Worm (Caenorhabditis elegans) whole organism, L3 larva: ENCODE data around the gene ifbp-1.

Source experiments
- R02D3.7 ChIP-seq: fragments of 150-350 bp; optimal IDR thresholded peaks from 2 replicates; lab custom pipeline; 2014; ENCODE audit warnings: missing biosample characterization, missing genetic modification characterization
- aly-2 ChIP-seq: fragments of 150-350 bp; optimal IDR thresholded peaks from 2 replicates; lab custom pipeline; 2014; ENCODE audit warnings: missing biosample characterization, missing genetic modification characterization
- ceh-28 ChIP-seq: fragments of 150-350 bp; optimal IDR thresholded peaks from 2 replicates; lab custom pipeline; 2014; ENCODE audit warnings: missing biosample characterization, missing genetic modification reagents, missing genetic modification characterization
- ceh-9 ChIP-seq: sonication (generic microtip); optimal IDR thresholded peaks from 2 replicates; lab custom pipeline; 2018; ENCODE audit warnings: missing biosample characterization, missing genetic modification characterization
- daf-12 ChIP-seq: fragments of 150-350 bp; optimal IDR thresholded peaks from 2 replicates; lab custom pipeline; 2014; ENCODE audit warnings: missing biosample characterization, missing genetic modification reagents, missing genetic modification characterization
- egl-27 ChIP-seq: sonication (generic microtip); optimal IDR thresholded peaks from 4 replicates; lab custom pipeline; 2017; ENCODE audit warnings: missing biosample characterization, missing genetic modification reagents, missing genetic modification characterization
- egl-5 ChIP-seq: fragments of 150-350 bp; optimal IDR thresholded peaks from 2 replicates; lab custom pipeline; 2017; ENCODE audit warnings: missing biosample characterization, missing genetic modification reagents, missing genetic modification characterization, inconsistent platforms
- elt-1 ChIP-seq: fragments of 150-350 bp; optimal IDR thresholded peaks from 2 replicates; lab custom pipeline; 2014; ENCODE audit warnings: missing biosample characterization, missing genetic modification characterization
- elt-3 ChIP-seq, 3 experiments: fragments of 150-350 bp in 1 of 3; sonication (generic microtip) in 2 of 3; optimal IDR thresholded peaks; 2 replicates in 2 of 3; 4 replicates in 1 of 3; lab custom pipeline; 2014 to 2017; ENCODE audit warnings: missing biosample characterization in 3 of 3, missing genetic modification characterization in 3 of 3
- eor-1 ChIP-seq, 2 experiments: fragments of 150-350 bp; optimal IDR thresholded peaks; 2 replicates each; lab custom pipeline; 2014 to 2018; ENCODE audit warnings: missing biosample characterization in 2 of 2, missing genetic modification characterization in 2 of 2
- fkh-10 ChIP-seq: sonication (generic microtip); optimal IDR thresholded peaks from 2 replicates; lab custom pipeline; 2017; ENCODE audit warnings: missing biosample characterization, missing genetic modification reagents, missing genetic modification characterization
- hmg-11 ChIP-seq: sonication (generic microtip); optimal IDR thresholded peaks from 2 replicates; lab custom pipeline; 2016; ENCODE audit warnings: missing genetic modification characterization, missing compliant biosample characterization
- jun-1 ChIP-seq: fragments of 150-350 bp; optimal IDR thresholded peaks from 2 replicates; lab custom pipeline; 2014; ENCODE audit warnings: missing biosample characterization, missing genetic modification reagents, missing genetic modification characterization
- lin-15B ChIP-seq: fragments of 150-350 bp; optimal IDR thresholded peaks from 2 replicates; lab custom pipeline; 2014; ENCODE audit warnings: missing biosample characterization, missing genetic modification characterization
- lin-39 ChIP-seq: fragments of 150-350 bp; optimal IDR thresholded peaks from 2 replicates; lab custom pipeline; 2018; ENCODE audit warnings: missing biosample characterization, missing genetic modification reagents, missing genetic modification characterization
- lsy-12 ChIP-seq: sonication (generic microtip); optimal IDR thresholded peaks from 2 replicates; lab custom pipeline; 2016; ENCODE audit warnings: mild to moderate bottlenecking, missing genetic modification characterization, missing compliant biosample characterization
- mdl-1 ChIP-seq: fragments of 150-350 bp; optimal IDR thresholded peaks from 2 replicates; lab custom pipeline; 2014; ENCODE audit warnings: missing biosample characterization, missing genetic modification characterization
- mml-1 ChIP-seq: fragments of 150-350 bp; sonication (generic microtip); optimal IDR thresholded peaks from 3 replicates; lab custom pipeline; 2014; ENCODE audit warnings: missing biosample characterization, missing genetic modification characterization
- nfya-1 ChIP-seq: sonication (generic microtip); optimal IDR thresholded peaks from 2 replicates; lab custom pipeline; 2017; ENCODE audit warnings: missing genetic modification characterization, mild to moderate bottlenecking, missing compliant biosample characterization, antibody characterized with exemption, moderate library complexity; ENCODE audit not compliant: insufficient read depth
- nhr-23 ChIP-seq: fragments of 150-350 bp; optimal IDR thresholded peaks from 2 replicates; lab custom pipeline; 2014; ENCODE audit warnings: missing biosample characterization, missing genetic modification reagents, missing genetic modification characterization
- nhr-237 ChIP-seq: fragments of 150-350 bp; optimal IDR thresholded peaks from 2 replicates; lab custom pipeline; 2014; ENCODE audit warnings: missing biosample characterization, missing genetic modification characterization
- nhr-25 ChIP-seq: sonication (generic microtip); optimal IDR thresholded peaks from 2 replicates; lab custom pipeline; 2017; ENCODE audit warnings: missing biosample characterization, missing genetic modification characterization
- nhr-28 ChIP-seq: fragments of 150-350 bp; optimal IDR thresholded peaks from 2 replicates; lab custom pipeline; 2014; ENCODE audit warnings: missing biosample characterization, missing genetic modification characterization
- nhr-43 ChIP-seq: sonication (generic microtip); optimal IDR thresholded peaks from 2 replicates; lab custom pipeline; 2016; ENCODE audit warnings: mild to moderate bottlenecking, missing genetic modification characterization, missing compliant biosample characterization; ENCODE audit not compliant: poor library complexity, severe bottlenecking
- nhr-67 ChIP-seq: fragments of 150-350 bp; optimal IDR thresholded peaks from 2 replicates; lab custom pipeline; 2014; ENCODE audit warnings: missing biosample characterization, missing genetic modification characterization
- nhr-76 ChIP-seq: fragments of 150-350 bp; sonication (generic microtip); optimal IDR thresholded peaks from 5 replicates; lab custom pipeline; 2014; ENCODE audit warnings: missing biosample characterization, missing genetic modification characterization
- nhr-77 ChIP-seq: fragments of 150-350 bp; optimal IDR thresholded peaks from 2 replicates; lab custom pipeline; 2014; ENCODE audit warnings: missing biosample characterization, missing genetic modification characterization
- pqm-1 ChIP-seq: fragments of 150-350 bp; optimal IDR thresholded peaks from 2 replicates; lab custom pipeline; 2017; ENCODE audit warnings: missing biosample characterization, missing genetic modification characterization, inconsistent platforms
- sea-2 ChIP-seq: fragments of 150-350 bp; sonication (generic microtip); optimal IDR thresholded peaks from 4 replicates; lab custom pipeline; 2014; ENCODE audit warnings: missing biosample characterization, missing genetic modification reagents, missing genetic modification characterization
- skn-1 ChIP-seq: fragments of 150-350 bp; optimal IDR thresholded peaks from 2 replicates; lab custom pipeline; 2014; ENCODE audit warnings: missing biosample characterization, missing genetic modification characterization
- snpc-4 ChIP-seq: fragments of 150-350 bp; optimal IDR thresholded peaks from 2 replicates; lab custom pipeline; 2014; ENCODE audit warnings: missing biosample characterization, missing genetic modification characterization
- tbx-2 ChIP-seq: sonication (generic microtip); optimal IDR thresholded peaks from 2 replicates; lab custom pipeline; 2016; ENCODE audit warnings: mild to moderate bottlenecking, missing genetic modification characterization, missing compliant biosample characterization
- unc-39 ChIP-seq: sonication (generic microtip); optimal IDR thresholded peaks from 4 replicates; lab custom pipeline; 2017; ENCODE audit warnings: missing biosample characterization, missing genetic modification characterization
- unc-62 ChIP-seq: fragments of 150-350 bp; sonication (generic microtip); optimal IDR thresholded peaks from 4 replicates; lab custom pipeline; 2014; ENCODE audit warnings: missing biosample characterization, missing genetic modification reagents, missing genetic modification characterization
- ztf-11 ChIP-seq: fragments of 150-350 bp; optimal IDR thresholded peaks from 2 replicates; lab custom pipeline; 2014; ENCODE audit warnings: missing biosample characterization, missing genetic modification characterization
- ztf-4 ChIP-seq: fragments of 150-350 bp; optimal IDR thresholded peaks from 2 replicates; lab custom pipeline; 2014; ENCODE audit warnings: missing biosample characterization, missing genetic modification characterization

ifbp-1 gene

DNA sequence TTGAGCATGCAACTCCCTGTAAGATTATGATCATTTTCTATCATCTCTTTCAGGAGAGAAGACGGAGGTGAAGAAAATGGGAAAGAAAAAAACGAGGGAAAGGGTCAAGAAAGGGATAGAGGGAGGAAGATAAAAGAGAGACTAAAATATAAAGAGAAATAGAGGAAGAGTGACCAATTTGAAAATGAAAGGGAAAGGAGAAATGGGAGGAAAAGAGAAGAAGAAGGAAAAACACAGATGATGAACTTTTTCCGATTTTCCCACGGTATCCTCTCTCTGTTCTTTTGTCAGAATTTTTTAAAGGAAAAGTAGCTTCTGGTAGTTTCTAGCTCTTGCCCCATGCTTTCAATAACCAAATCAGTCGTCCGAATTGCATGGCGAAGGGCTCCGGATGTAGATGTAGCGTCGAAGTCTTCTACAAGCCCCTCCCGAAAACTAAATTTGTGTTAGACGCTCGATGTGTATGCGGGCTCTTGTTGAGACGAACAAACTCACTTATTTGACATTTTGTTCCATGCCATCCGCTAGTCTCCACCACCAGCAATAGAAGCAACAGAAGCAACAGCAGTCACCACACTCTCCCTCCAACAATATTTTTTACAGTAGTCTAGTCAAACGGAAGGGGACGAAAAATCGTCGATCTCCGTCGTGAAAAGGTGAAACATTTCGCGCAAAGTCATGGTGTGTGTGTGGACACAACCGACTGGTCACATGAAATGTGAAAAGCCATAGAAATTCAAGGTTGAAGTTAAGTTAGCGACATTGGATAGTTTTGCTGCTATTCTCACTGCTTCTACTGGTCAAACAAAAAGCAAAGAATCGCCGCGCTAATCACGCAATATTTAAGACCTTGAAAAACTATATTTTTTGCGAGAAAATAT lies 11.6 kb upstream of the ifbp-1 start, which contains the start of gene somi-1 (continued):
- TF ChIP-seq nhr-43 (tag; lab: Kevin White, UChicago) = peak; percentile 45
- no peak for TF ChIP-seq nhr-77 (tag; lab: Kevin White, UChicago)
- peak; percentile 36 for TF ChIP-seq lin-39 (tag; lab: Kevin White, UChicago)
- no peak for TF ChIP-seq skn-1
- no peak for TF ChIP-seq unc-62
- TF ChIP-seq ztf-4 (tag; lab: Kevin White, UChicago) = no peak
- TF ChIP-seq nfya-1 (tag; lab: Kevin White, UChicago) = no peak
- TF ChIP-seq ceh-9 = no peak
- no peak for TF ChIP-seq nhr-67 (tag; lab: Kevin White, UChicago)
- TF ChIP-seq snpc-4 (tag; lab: Kevin White, UChicago) = no peak
- no peak for TF ChIP-seq lin-15B (tag; lab: Kevin White, UChicago)
- no peak for TF ChIP-seq unc-39
- TF ChIP-seq jun-1 (tag; lab: Kevin White, UChicago) = peak; percentile 1
- TF ChIP-seq mdl-1 (tag; lab: Kevin White, UChicago) = no peak
- no peak for TF ChIP-seq pqm-1 (tag; lab: Kevin White, UChicago)
- no peak for TF ChIP-seq ztf-11 (tag; lab: Kevin White, UChicago)
- TF ChIP-seq R02D3.7 (tag; lab: Kevin White, UChicago) = no peak

DNA sequence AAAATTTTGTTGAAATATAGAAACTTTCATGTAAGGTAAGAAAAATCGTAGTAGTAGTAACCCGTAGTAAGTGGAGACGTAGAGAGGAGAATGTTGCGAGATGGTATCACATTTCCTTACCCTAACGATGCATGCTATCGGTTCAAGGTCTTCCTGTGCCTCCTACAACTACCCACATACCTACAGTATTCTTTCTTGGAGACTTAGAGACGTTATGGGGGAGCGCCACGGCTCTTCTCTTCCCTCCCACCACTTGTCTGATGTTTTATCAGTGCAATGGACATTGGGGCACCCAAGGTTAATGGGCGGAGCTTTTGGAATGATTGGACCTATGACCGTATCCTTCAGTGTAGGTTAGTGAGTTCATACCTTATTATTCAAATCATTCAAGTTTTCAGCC lies 10.9 kb upstream of the ifbp-1 start:
- TF ChIP-seq nhr-25 (peak; percentile 63), fkh-10 (no peak), nfya-1 (tag; lab: Kevin White, UChicago) (peak; percentile 56), nhr-43 (tag; lab: Kevin White, UChicago) (peak; percentile 26)

DNA sequence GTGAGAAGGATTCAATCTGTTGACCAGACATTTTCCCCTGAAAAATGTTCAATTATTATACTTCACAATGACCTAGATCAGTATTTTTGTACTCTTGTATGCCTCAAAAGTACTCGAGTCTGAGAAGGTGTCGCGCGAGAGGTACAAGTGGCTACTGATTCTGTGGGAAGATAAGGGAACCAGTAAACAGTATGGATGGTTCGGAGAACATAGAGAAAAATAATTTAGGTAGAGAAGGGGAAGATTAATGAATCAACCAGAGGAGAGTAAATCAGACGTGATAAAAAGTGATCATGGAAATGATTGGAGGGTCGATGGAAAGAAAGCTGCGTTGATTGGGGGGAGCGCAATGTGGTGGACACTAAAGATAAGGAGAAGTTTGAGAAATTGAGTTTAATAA lies 9.4 kb upstream of the ifbp-1 start:
- TF ChIP-seq R02D3.7 (tag; lab: Kevin White, UChicago) (no peak), daf-12 (no peak), sea-2 (no peak), hmg-11 (no peak), skn-1 (no peak), egl-27 (tag; lab: Kevin White, UChicago) (no peak), nhr-23 (tag; lab: Kevin White, UChicago) (peak; percentile 62), unc-62 (no peak), ztf-4 (tag; lab: Kevin White, UChicago) (no peak), lsy-12 (tag; lab: Kevin White, UChicago) (no peak), egl-5 (no peak), elt-1 (no peak), nhr-25 (peak; percentile 67), nfya-1 (tag; lab: Kevin White, UChicago) (peak; percentile 8), nhr-28 (no peak), nhr-43 (tag; lab: Kevin White, UChicago) (peak; percentile 13), nhr-67 (tag; lab: Kevin White, UChicago) (no peak), nhr-77 (tag; lab: Kevin White, UChicago) (no peak), lin-15B (tag; lab: Kevin White, UChicago) (no peak), lin-39 (tag; lab: Kevin White, UChicago) (no peak), ceh-28 (peak; percentile 12), elt-3 (tag; optimal IDR thresholded peaks at IDR 0.05; lab: Kevin White, UChicago) (peak in 2 of 3 experiments; percentile 66 to 80)

DNA sequence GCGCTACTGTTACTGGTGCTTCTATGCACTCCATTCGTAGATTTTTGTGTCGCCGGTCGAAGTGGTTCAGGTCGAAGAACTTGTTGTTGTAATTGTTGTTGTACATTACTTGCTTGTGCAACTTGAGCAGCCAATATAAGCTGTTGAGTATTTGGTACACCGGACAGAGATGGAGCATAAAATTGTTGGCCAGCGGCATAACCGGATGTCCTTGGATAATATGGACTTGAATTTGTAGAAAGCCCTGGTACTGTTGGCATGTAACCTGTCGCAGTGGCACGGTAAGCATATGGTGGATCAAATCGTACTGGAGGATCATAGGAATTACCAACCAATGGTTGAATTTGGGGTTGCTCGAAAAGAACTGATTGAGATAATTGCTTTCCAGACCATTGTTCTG lies 8.9 kb upstream of the ifbp-1 start:
- TF ChIP-seq egl-27 (tag; lab: Kevin White, UChicago) = no peak
- no peak for TF ChIP-seq tbx-2 (tag; lab: Kevin White, UChicago)
- no peak for TF ChIP-seq nhr-25
- TF ChIP-seq nhr-237 (tag; lab: Kevin White, UChicago) = no peak
- no peak for TF ChIP-seq ztf-4 (tag; lab: Kevin White, UChicago)
- no peak for TF ChIP-seq nhr-23 (tag; lab: Kevin White, UChicago)
- TF ChIP-seq elt-1 = no peak
- TF ChIP-seq ceh-9 = no peak
- no peak for TF ChIP-seq eor-1 (tag; optimal IDR thresholded peaks at IDR 0.05; lab: Kevin White, UChicago)
- no peak for TF ChIP-seq pqm-1 (tag; lab: Kevin White, UChicago)
- no peak for TF ChIP-seq mdl-1 (tag; lab: Kevin White, UChicago)
- no peak for TF ChIP-seq sea-2
- no peak for TF ChIP-seq daf-12
- TF ChIP-seq mml-1 (tag; lab: Kevin White, UChicago) = no peak
- no peak for TF ChIP-seq aly-2 (tag; lab: Kevin White, UChicago)
- no peak for TF ChIP-seq egl-5
- TF ChIP-seq nhr-67 (tag; lab: Kevin White, UChicago) = no peak
- TF ChIP-seq nhr-76 (tag; lab: Kevin White, UChicago) = no peak
- TF ChIP-seq nfya-1 (tag; lab: Kevin White, UChicago) = no peak
